Worm (Caenorhabditis elegans): ENCODE data around the gene smc-4.

The smc-4 gene

DNA sequence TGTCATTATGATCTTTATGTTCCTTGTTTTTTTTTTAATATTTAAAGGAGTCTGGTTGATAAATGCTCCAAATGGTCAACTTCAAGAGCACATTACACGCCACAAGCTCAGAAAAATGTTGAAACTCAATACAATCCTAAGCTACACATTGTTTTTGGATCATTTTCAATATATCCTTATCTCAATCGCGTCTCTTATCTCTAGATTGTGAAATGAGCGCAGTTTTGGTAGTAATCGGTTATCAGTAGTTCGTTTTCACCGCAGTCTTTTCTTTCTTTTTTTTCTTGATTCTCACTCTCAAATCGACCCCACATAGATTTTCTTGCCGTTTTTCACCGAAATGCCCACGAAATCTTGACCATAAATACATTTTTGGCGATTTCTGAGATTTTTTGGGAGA is 34.4 kb upstream of the smc-4 start:
- TF ChIP-seq fos-1 (tag; optimal IDR thresholded peaks at IDR 0.05): peak; percentile 21
- no peak for TF ChIP-seq unc-39 (tag; optimal IDR thresholded peaks at IDR 0.05)

DNA sequence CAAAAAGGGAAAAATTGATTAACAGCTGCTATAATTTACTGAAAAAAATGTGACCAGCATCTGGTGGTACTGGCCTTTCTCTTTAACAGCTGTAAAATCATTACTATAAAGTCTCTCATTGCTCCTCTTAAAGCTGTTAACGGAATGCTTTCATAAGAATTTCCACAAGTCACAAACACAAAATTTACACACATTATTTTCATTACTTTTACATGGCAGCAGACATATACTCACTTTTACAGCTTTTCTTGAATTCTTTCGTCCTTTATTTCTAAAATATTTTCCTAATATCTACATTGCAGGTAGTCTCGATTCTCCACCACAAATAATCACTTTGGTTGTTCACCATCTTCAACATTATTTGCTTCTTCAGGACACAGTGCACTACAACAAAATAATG is 34.0 kb upstream of the smc-4 start, which contains the start of gene imph-1:
Gene imph-1, plus strand, starts transcription at position 301 of the 400 bp plus-strand sequence.
- TF ChIP-seq egl-27 (tag; optimal IDR thresholded peaks at IDR 0.05) (no peak), aly-2 (tag; optimal IDR thresholded peaks at IDR 0.05) (no peak), nhr-23 (tag; optimal IDR thresholded peaks at IDR 0.05) (no peak), C34F6.9 (tag; optimal IDR thresholded peaks at IDR 0.05) (no peak), mdl-1 (tag; optimal IDR thresholded peaks at IDR 0.05) (no peak), nhr-25 (tag; optimal IDR thresholded peaks at IDR 0.05) (no peak), lin-39 (tag; optimal IDR thresholded peaks at IDR 0.05) (no peak), unc-55 (GFP tag; optimal IDR thresholded peaks at IDR 0.05) (no peak)

DNA sequence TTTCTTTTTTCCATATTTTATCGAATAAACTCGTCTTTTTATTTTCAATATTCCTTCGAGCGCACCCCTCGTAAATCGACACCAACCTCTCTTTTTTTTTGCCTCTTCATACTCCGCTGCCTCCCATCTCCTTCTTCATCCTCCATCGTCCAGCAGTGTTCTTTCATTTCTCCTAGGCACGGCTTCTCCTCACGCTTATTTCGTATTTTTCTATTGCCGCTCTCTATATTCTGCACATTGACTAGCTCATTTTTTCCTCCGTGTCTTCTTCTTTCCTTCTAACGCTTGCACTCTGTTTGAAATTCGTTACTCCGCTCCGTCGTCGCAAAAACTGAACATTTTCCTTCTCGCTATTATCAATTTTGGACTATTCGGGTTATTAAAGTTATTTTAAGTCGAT is 32.0 kb upstream of the smc-4 start:
- TF ChIP-seq ztf-11 (tag; optimal IDR thresholded peaks at IDR 0.05): no peak
- no peak for TF ChIP-seq nhr-129 (tag; optimal IDR thresholded peaks at IDR 0.05)
- TF ChIP-seq unc-55 (GFP tag; optimal IDR thresholded peaks at IDR 0.05): peak; percentile 61
- peak in 1 of 2 experiments; percentile 30 for TF ChIP-seq lsy-2 (tag; optimal IDR thresholded peaks at IDR 0.05)
- TF ChIP-seq aly-2 (tag; optimal IDR thresholded peaks at IDR 0.05): no peak
- TF ChIP-seq F13H6.1 (tag; optimal IDR thresholded peaks at IDR 0.05): peak; percentile 14
- no peak for TF ChIP-seq nhr-23 (tag; optimal IDR thresholded peaks at IDR 0.05)
- TF ChIP-seq C34F6.9 (tag; optimal IDR thresholded peaks at IDR 0.05): peak; percentile 45

DNA sequence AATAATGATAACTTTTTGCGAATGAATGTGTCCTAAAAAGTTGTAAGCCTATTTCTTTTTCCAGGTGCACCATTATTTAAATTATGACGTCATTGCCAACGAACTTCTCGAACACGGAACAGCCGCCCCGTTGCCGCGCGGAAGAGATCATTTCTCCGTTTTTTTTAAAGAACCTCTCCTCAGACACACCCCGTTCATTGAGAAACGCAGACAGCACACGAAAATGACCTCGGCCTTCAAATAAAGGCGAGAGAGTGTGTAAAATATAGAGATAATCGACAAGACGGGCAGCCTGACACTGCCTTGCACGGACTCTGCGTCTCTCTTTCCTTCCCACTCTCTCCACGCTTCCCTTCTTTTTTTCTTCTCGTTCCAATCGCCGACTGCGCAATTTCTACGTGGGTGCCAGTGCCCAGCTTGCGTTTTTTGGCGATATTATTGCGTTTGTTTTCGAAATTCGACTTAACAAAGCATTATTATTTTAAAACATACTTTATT is 26.9 kb upstream of the smc-4 start:
- TF ChIP-seq fos-1 (tag; optimal IDR thresholded peaks at IDR 0.05) (peak; percentile 82), sem-4 (tag; optimal IDR thresholded peaks at IDR 0.05) (peak; percentile 38), elt-1 (tag; optimal IDR thresholded peaks at IDR 0.05) (no peak), gmeb-1 (tag; optimal IDR thresholded peaks at IDR 0.05) (peak; percentile 59), Y55F3AM.14 (GFP tag; optimal IDR thresholded peaks at IDR 0.05) (peak; percentile 72), egl-27 (tag; optimal IDR thresholded peaks at IDR 0.05) (peak; percentile 34), ama-1 (optimal IDR thresholded peaks at IDR 0.05) (peak; percentile 66), sma-3 (GFP tag; optimal IDR thresholded peaks at IDR 0.05) (peak; percentile 77), aly-2 (tag; optimal IDR thresholded peaks at IDR 0.05) (no peak), unc-55 (GFP tag; optimal IDR thresholded peaks at IDR 0.05) (peak; percentile 69), sma-9 (GFP tag; optimal IDR thresholded peaks at IDR 0.05) (peak; percentile 83), sma-9 (tag; optimal IDR thresholded peaks at IDR 0.05) (no peak), nhr-237 (tag; optimal IDR thresholded peaks at IDR 0.05) (no peak), C34F6.9 (tag; optimal IDR thresholded peaks at IDR 0.05) (peak; percentile 80), mdl-1 (tag; optimal IDR thresholded peaks at IDR 0.05) (peak; percentile 51 to 58), nhr-6 (tag; optimal IDR thresholded peaks at IDR 0.05) (peak; percentile 45), crh-2 (tag; optimal IDR thresholded peaks at IDR 0.05) (peak; percentile 59), nhr-12 (tag; optimal IDR thresholded peaks at IDR 0.05) (no peak), lsy-2 (tag; optimal IDR thresholded peaks at IDR 0.05) (peak; percentile 64 to 82), F13H6.1 (tag; optimal IDR thresholded peaks at IDR 0.05) (peak; percentile 86), nhr-11 (tag; optimal IDR thresholded peaks at IDR 0.05) (no peak), lin-11 (tag; optimal IDR thresholded peaks at IDR 0.05) (peak; percentile 72), zag-1 (tag; optimal IDR thresholded peaks at IDR 0.05) (peak; percentile 12), peb-1 (tag; optimal IDR thresholded peaks at IDR 0.05) (peak; percentile 45), ceh-16 (tag; optimal IDR thresholded peaks at IDR 0.05) (peak; percentile 37), nhr-129 (tag; optimal IDR thresholded peaks at IDR 0.05) (peak; percentile 64), mab-5 (tag; optimal IDR thresholded peaks at IDR 0.05) (peak; percentile 75), nhr-21 (tag; optimal IDR thresholded peaks at IDR 0.05) (peak; percentile 80), ztf-11 (tag; optimal IDR thresholded peaks at IDR 0.05) (no peak), unc-62 (GFP tag; optimal IDR thresholded peaks at IDR 0.05) (peak; percentile 54), snpc-4 (tag; optimal IDR thresholded peaks at IDR 0.05) (no peak), ztf-4 (tag; optimal IDR thresholded peaks at IDR 0.05) (peak; percentile 53), lin-13 (GFP tag; optimal IDR thresholded peaks at IDR 0.05) (peak; percentile 40), nhr-25 (tag; optimal IDR thresholded peaks at IDR 0.05) (peak; percentile 84)
